Fruit fly (Drosophila melanogaster): ENCODE data around the gene twit.

The twit gene

dm6 chr2L:20864764-20865265 is 12.4 kb downstream of the twit start, which contains the start of gene CG9338 (continued):
- TF ChIP-seq C15 (GFP tag; IDR thresholded peaks at IDR 0.05) (peak; percentile 17; the same call in 1 of the 3 replicates), CG11398 (GFP tag; optimal IDR thresholded peaks at IDR 0.05) (peak; percentile 83), CG10274 (GFP tag; optimal IDR thresholded peaks at IDR 0.05) (peak; percentile 85), CG3163 (GFP tag; optimal IDR thresholded peaks at IDR 0.05) (peak; percentile 56), CG2199 (GFP tag; IDR thresholded peaks at IDR 0.05) (peak; percentile 86), her (GFP tag; optimal IDR thresholded peaks at IDR 0.05) (peak; percentile 80), jing (GFP tag; optimal IDR thresholded peaks at IDR 0.05) (peak; percentile 59), ase (GFP tag; IDR thresholded peaks at IDR 0.05) (peak; percentile 88), sima (GFP tag; optimal IDR thresholded peaks at IDR 0.05) (peak; percentile 74), Xbp1 (GFP tag; optimal IDR thresholded peaks at IDR 0.05) (peak; percentile 69), CG11696 (GFP tag; IDR thresholded peaks at IDR 0.05) (peak; percentile 82), Eip74EF (GFP tag; optimal IDR thresholded peaks at IDR 0.05) (peak in 1 of 2 experiments; percentile 89), al (GFP tag; IDR thresholded peaks at IDR 0.05) (peak; percentile 84; the same call in 1 of the 2 replicates), NFAT (GFP tag; IDR thresholded peaks at IDR 0.05) (peak; percentile 91), Bteb2 (GFP tag; optimal IDR thresholded peaks at IDR 0.05) (peak; percentile 87), CG4360 (GFP tag; IDR thresholded peaks at IDR 0.05) (peak; percentile 61), sens-2 (GFP tag; IDR thresholded peaks at IDR 0.05) (0 out of 2 replicates have a peak, but pooled peaks have one; percentile 11), sc (optimal IDR thresholded peaks at IDR 0.05) (no peak), sc (GFP tag; optimal IDR thresholded peaks at IDR 0.05) (peak; percentile 22)

- no peak for TF ChIP-seq Sry-β (GFP tag; optimal IDR thresholded peaks at IDR 0.05)
- no peak for TF ChIP-seq Usf (GFP tag; optimal IDR thresholded peaks at IDR 0.05)
- no peak for TF ChIP-seq CG1233 (GFP tag; optimal IDR thresholded peaks at IDR 0.05)
- no peak for TF ChIP-seq Lim3 (GFP tag; IDR thresholded peaks at IDR 0.05)
- TF ChIP-seq CG3281 (GFP tag; optimal IDR thresholded peaks at IDR 0.05), result no peak
- no peak for TF ChIP-seq Camta (GFP tag; optimal IDR thresholded peaks at IDR 0.05)
- TF ChIP-seq abd-A (tag; optimal IDR thresholded peaks at IDR 0.05), result peak; percentile 72
- TF ChIP-seq esg (GFP tag; conservative IDR thresholded peaks at IDR 0.05), result no peak
- TF ChIP-seq Nf-YB (GFP tag; optimal IDR thresholded peaks at IDR 0.05), result no peak
- no peak for TF ChIP-seq CrebB (tag; optimal IDR thresholded peaks at IDR 0.05)
- no peak for TF ChIP-seq Lpt (GFP tag; optimal IDR thresholded peaks at IDR 0.05)
- no peak for TF ChIP-seq CG10431 (GFP tag; optimal IDR thresholded peaks at IDR 0.05)
- no peak for TF ChIP-seq Sry-δ (GFP tag; optimal IDR thresholded peaks at IDR 0.05)
- no peak for TF ChIP-seq ssp (GFP tag; IDR thresholded peaks at IDR 0.05)
- no peak for TF ChIP-seq NC2α (GFP tag; optimal IDR thresholded peaks at IDR 0.05)
- no peak for TF ChIP-seq CG6791 (GFP tag; IDR thresholded peaks at IDR 0.05; ENCODE audit: partially characterized antibody)
- TF ChIP-seq CG7786 (GFP tag; optimal IDR thresholded peaks at IDR 0.05), result no peak
- TF ChIP-seq chn (GFP tag; optimal IDR thresholded peaks at IDR 0.05), result no peak
- TF ChIP-seq lmd (GFP tag; IDR thresholded peaks at IDR 0.05), result no peak
- TF ChIP-seq CG7271 (tag; optimal IDR thresholded peaks at IDR 0.05), result no peak
- no peak for TF ChIP-seq CG6854 (GFP tag; optimal IDR thresholded peaks at IDR 0.05)
- peak; percentile 39 for TF ChIP-seq Med (GFP tag)
- no peak for TF ChIP-seq CG9876 (GFP tag; optimal IDR thresholded peaks at IDR 0.05)
- TF ChIP-seq Hr3 (GFP tag; optimal IDR thresholded peaks at IDR 0.05), result no peak
- no peak for TF ChIP-seq CG9437 (GFP tag; optimal IDR thresholded peaks at IDR 0.05)
- TF ChIP-seq tin (GFP tag; optimal IDR thresholded peaks at IDR 0.05), result no peak
- TF ChIP-seq CG15073 (GFP tag; optimal IDR thresholded peaks at IDR 0.05), result no peak
- no peak for TF ChIP-seq NfI (GFP tag; optimal IDR thresholded peaks at IDR 0.05)
- no peak for TF ChIP-seq CG17612 (GFP tag; IDR thresholded peaks at IDR 0.05)
- no peak for TF ChIP-seq CG1602 (GFP tag; optimal IDR thresholded peaks at IDR 0.05)
- TF ChIP-seq Dbx (GFP tag; IDR thresholded peaks at IDR 0.05), result no peak
- no peak for TF ChIP-seq CG7372 (GFP tag; IDR thresholded peaks at IDR 0.05)
- TF ChIP-seq D19B (GFP tag; optimal IDR thresholded peaks at IDR 0.05), result no peak
- TF ChIP-seq lilli (GFP tag; optimal IDR thresholded peaks at IDR 0.05), result no peak
Measured at dm6 chr2L:20867381-20867780, 15.0 kb downstream of the twit start, which contains the start of gene CG31675. Gene CG31675 (plus strand): TSS chr2L:20867755.

Measured in whole organism, embryonic.